Worm (Caenorhabditis elegans) whole organism, late embryonic: Measurements from ENCODE around the gene cyn-7.

Experiments used
- C08G9.2 ChIP-seq: sonication (generic microtip); optimal IDR thresholded peaks from 2 replicates; lab custom pipeline; 2016; ENCODE audit warnings: mild to moderate bottlenecking, missing genetic modification characterization, moderate library complexity, missing compliant biosample characterization
- C38D4.7 ChIP-seq: fragments of 200-800 bp; sonication (Bioruptor generic); optimal IDR thresholded peaks from 2 replicates; lab custom pipeline; 2018; ENCODE audit warnings: mild to moderate bottlenecking, missing genetic modification characterization, moderate library complexity, missing compliant biosample characterization
- K09A11.1 ChIP-seq: sonication (generic microtip); optimal IDR thresholded peaks from 2 replicates; lab custom pipeline; 2017; ENCODE audit warnings: antibody characterized with exemption, mild to moderate bottlenecking, missing genetic modification characterization, missing compliant biosample characterization; ENCODE audit not compliant: insufficient read depth
- ahr-1 ChIP-seq: sonication (generic microtip); optimal IDR thresholded peaks from 2 replicates; lab custom pipeline; 2016; ENCODE audit warnings: missing genetic modification characterization, missing compliant biosample characterization
- ceh-18 ChIP-seq: sonication (generic microtip); optimal IDR thresholded peaks from 2 replicates; lab custom pipeline; 2016; ENCODE audit warnings: missing genetic modification characterization, missing compliant biosample characterization
- ceh-19 ChIP-seq: fragments of 200-800 bp; sonication (Bioruptor generic); optimal IDR thresholded peaks from 2 replicates; lab custom pipeline; 2018; ENCODE audit warnings: mild to moderate bottlenecking, missing genetic modification characterization, missing compliant biosample characterization
- ceh-2 ChIP-seq: sonication (generic microtip); optimal IDR thresholded peaks from 2 replicates; lab custom pipeline; 2016; ENCODE audit warnings: missing genotype, missing genetic modification characterization, missing compliant biosample characterization
- ceh-31 ChIP-seq: sonication (generic microtip); optimal IDR thresholded peaks from 2 replicates; lab custom pipeline; 2016; ENCODE audit warnings: missing genetic modification characterization, missing compliant biosample characterization
- ceh-34 ChIP-seq: sonication (generic microtip); optimal IDR thresholded peaks from 2 replicates; lab custom pipeline; 2016; ENCODE audit warnings: mild to moderate bottlenecking, missing genetic modification characterization, missing compliant biosample characterization
- ceh-45 ChIP-seq: fragments of 200-800 bp; sonication (Bioruptor generic); IDR thresholded peaks from 2 replicates; pipeline ENCODE4 v1.3.6; 2022; ENCODE audit warnings: missing genetic modification reagents, missing genetic modification characterization, missing compliant biosample characterization
- ceh-6 ChIP-seq: fragments of 200-800 bp; sonication (Bioruptor generic); optimal IDR thresholded peaks from 2 replicates; lab custom pipeline; 2018; ENCODE audit warnings: mild to moderate bottlenecking, missing genetic modification characterization, missing compliant biosample characterization
- dmd-4 ChIP-seq: sonication (generic microtip); optimal IDR thresholded peaks from 2 replicates; lab custom pipeline; 2016; ENCODE audit warnings: borderline replicate concordance, missing genetic modification characterization, missing compliant biosample characterization
- dve-1 ChIP-seq: sonication (generic microtip); optimal IDR thresholded peaks from 2 replicates; lab custom pipeline; 2017; ENCODE audit warnings: antibody characterized with exemption, mild to moderate bottlenecking, missing genetic modification characterization, missing compliant biosample characterization
- elt-2 ChIP-seq: sonication (generic microtip); optimal IDR thresholded peaks from 2 replicates; lab custom pipeline; 2016; ENCODE audit warnings: missing genetic modification reagents, missing genetic modification characterization, missing compliant biosample characterization
- elt-4 ChIP-seq: sonication (generic microtip); optimal IDR thresholded peaks from 2 replicates; lab custom pipeline; 2016; ENCODE audit warnings: missing genetic modification characterization, missing compliant biosample characterization
- ets-4 ChIP-seq: sonication (generic microtip); optimal IDR thresholded peaks from 2 replicates; lab custom pipeline; 2016; ENCODE audit warnings: missing genetic modification characterization, missing compliant biosample characterization
- eyg-1 ChIP-seq: sonication (generic microtip); optimal IDR thresholded peaks from 2 replicates; lab custom pipeline; 2016; ENCODE audit warnings: missing genotype, missing genetic modification characterization, missing compliant biosample characterization
- hlh-30 ChIP-seq: sonication (generic microtip); optimal IDR thresholded peaks from 2 replicates; lab custom pipeline; 2017; ENCODE audit warnings: antibody characterized with exemption, missing genetic modification characterization, missing compliant biosample characterization; ENCODE audit not compliant: insufficient read depth
- hlh-6 ChIP-seq: sonication (generic microtip); optimal IDR thresholded peaks from 2 replicates; lab custom pipeline; 2016; ENCODE audit warnings: missing genotype, missing genetic modification characterization, missing compliant biosample characterization
- lin-11 ChIP-seq: fragments of 200-800 bp; sonication (Bioruptor generic); optimal IDR thresholded peaks from 2 replicates; lab custom pipeline; 2018; ENCODE audit warnings: mild to moderate bottlenecking, missing genetic modification characterization, missing compliant biosample characterization
- mec-3 ChIP-seq: sonication (generic microtip); optimal IDR thresholded peaks from 2 replicates; lab custom pipeline; 2016; ENCODE audit warnings: borderline replicate concordance, missing genetic modification characterization, missing compliant biosample characterization
- nfya-1 ChIP-seq: sonication (generic microtip); optimal IDR thresholded peaks from 2 replicates; lab custom pipeline; 2017; ENCODE audit warnings: missing genetic modification characterization, mild to moderate bottlenecking, missing compliant biosample characterization, antibody characterized with exemption, moderate library complexity
- nhr-11 ChIP-seq: fragments of 150-350 bp; optimal IDR thresholded peaks from 2 replicates; lab custom pipeline; 2014; ENCODE audit warnings: missing biosample characterization, missing genetic modification characterization
- nhr-232 ChIP-seq: sonication (generic microtip); optimal IDR thresholded peaks from 2 replicates; lab custom pipeline; 2016; ENCODE audit warnings: missing genetic modification characterization, missing compliant biosample characterization
- npax-4 ChIP-seq: sonication (generic microtip); optimal IDR thresholded peaks from 2 replicates; lab custom pipeline; 2016; ENCODE audit warnings: missing genetic modification characterization, missing compliant biosample characterization
- odd-2 ChIP-seq: sonication (generic microtip); optimal IDR thresholded peaks from 2 replicates; lab custom pipeline; 2017; ENCODE audit warnings: antibody characterized with exemption, mild to moderate bottlenecking, missing genetic modification characterization, missing compliant biosample characterization
- pag-3 ChIP-seq: sonication (generic microtip); optimal IDR thresholded peaks from 2 replicates; lab custom pipeline; 2016; ENCODE audit warnings: missing compliant biosample characterization, missing genetic modification characterization, borderline replicate concordance
- pha-2 ChIP-seq: sonication (generic microtip); optimal IDR thresholded peaks from 2 replicates; lab custom pipeline; 2017; ENCODE audit warnings: mild to moderate bottlenecking, missing genetic modification characterization, missing compliant biosample characterization
- pha-4 ChIP-seq: fragments of 150-350 bp; optimal IDR thresholded peaks from 2 replicates; lab custom pipeline; 2018; ENCODE audit warnings: missing biosample characterization, missing genetic modification reagents, missing genetic modification characterization
- pqm-1 ChIP-seq: sonication (generic microtip); optimal IDR thresholded peaks from 2 replicates; lab custom pipeline; 2016; ENCODE audit warnings: missing genetic modification characterization, missing compliant biosample characterization
- pros-1 ChIP-seq: fragments of 150-350 bp; optimal IDR thresholded peaks from 2 replicates; lab custom pipeline; 2014; ENCODE audit warnings: missing biosample characterization, missing genetic modification reagents, missing genetic modification characterization
- ref-2 ChIP-seq: sonication (generic microtip); optimal IDR thresholded peaks from 2 replicates; lab custom pipeline; 2016; ENCODE audit warnings: missing genetic modification characterization, missing compliant biosample characterization
- sox-2 ChIP-seq: fragments of 200-800 bp; sonication (Bioruptor generic); IDR thresholded peaks from 2 replicates; pipeline ENCODE4 v1.3.6; 2022; ENCODE audit warnings: missing genetic modification reagents, missing genetic modification characterization, missing compliant biosample characterization
- sox-4 ChIP-seq: sonication (generic microtip); optimal IDR thresholded peaks from 2 replicates; lab custom pipeline; 2017; ENCODE audit warnings: mild to moderate bottlenecking, missing genetic modification characterization, inconsistent platforms, missing compliant biosample characterization
- syd-9 ChIP-seq: sonication (generic microtip); optimal IDR thresholded peaks from 2 replicates; lab custom pipeline; 2016; ENCODE audit warnings: mild to moderate bottlenecking, missing genetic modification characterization, moderate library complexity, missing compliant biosample characterization
- tbx-2 ChIP-seq: sonication (generic microtip); optimal IDR thresholded peaks from 2 replicates; lab custom pipeline; 2016; ENCODE audit warnings: missing genetic modification characterization, missing compliant biosample characterization
- ttx-3 ChIP-seq: sonication (generic microtip); optimal IDR thresholded peaks from 2 replicates; lab custom pipeline; 2016; ENCODE audit warnings: missing genetic modification reagents, missing genetic modification characterization, missing compliant biosample characterization
- unc-3 ChIP-seq, 2 experiments: fragments of 200-800 bp in 1 of 2; sonication (Bioruptor generic) in 1 of 2; sonication (generic microtip) in 1 of 2; conservative IDR thresholded peaks in 1 of 2; optimal IDR thresholded peaks in 1 of 2; 2 replicates each; pipeline versions ENCODE4 v1.3.6 to Lab custom; 2016 to 2022; ENCODE audit warnings: missing compliant biosample characterization in 2 of 2, missing genetic modification characterization in 2 of 2, missing genetic modification reagents in 1 of 2
- unc-42 ChIP-seq: sonication (generic microtip); optimal IDR thresholded peaks from 2 replicates; lab custom pipeline; 2016; ENCODE audit warnings: missing genotype, missing genetic modification characterization, missing compliant biosample characterization
- unc-55 ChIP-seq: sonication (generic microtip); optimal IDR thresholded peaks from 2 replicates; lab custom pipeline; 2017; ENCODE audit warnings: missing biosample characterization, missing genetic modification reagents, missing genetic modification characterization
- zip-5 ChIP-seq: sonication (generic microtip); optimal IDR thresholded peaks from 2 replicates; lab custom pipeline; 2016; ENCODE audit warnings: missing genetic modification characterization, missing compliant biosample characterization
- ztf-16 ChIP-seq: sonication (generic microtip); optimal IDR thresholded peaks from 2 replicates; lab custom pipeline; 2017; ENCODE audit warnings: missing genetic modification characterization, missing compliant biosample characterization

Gene cyn-7

DNA sequence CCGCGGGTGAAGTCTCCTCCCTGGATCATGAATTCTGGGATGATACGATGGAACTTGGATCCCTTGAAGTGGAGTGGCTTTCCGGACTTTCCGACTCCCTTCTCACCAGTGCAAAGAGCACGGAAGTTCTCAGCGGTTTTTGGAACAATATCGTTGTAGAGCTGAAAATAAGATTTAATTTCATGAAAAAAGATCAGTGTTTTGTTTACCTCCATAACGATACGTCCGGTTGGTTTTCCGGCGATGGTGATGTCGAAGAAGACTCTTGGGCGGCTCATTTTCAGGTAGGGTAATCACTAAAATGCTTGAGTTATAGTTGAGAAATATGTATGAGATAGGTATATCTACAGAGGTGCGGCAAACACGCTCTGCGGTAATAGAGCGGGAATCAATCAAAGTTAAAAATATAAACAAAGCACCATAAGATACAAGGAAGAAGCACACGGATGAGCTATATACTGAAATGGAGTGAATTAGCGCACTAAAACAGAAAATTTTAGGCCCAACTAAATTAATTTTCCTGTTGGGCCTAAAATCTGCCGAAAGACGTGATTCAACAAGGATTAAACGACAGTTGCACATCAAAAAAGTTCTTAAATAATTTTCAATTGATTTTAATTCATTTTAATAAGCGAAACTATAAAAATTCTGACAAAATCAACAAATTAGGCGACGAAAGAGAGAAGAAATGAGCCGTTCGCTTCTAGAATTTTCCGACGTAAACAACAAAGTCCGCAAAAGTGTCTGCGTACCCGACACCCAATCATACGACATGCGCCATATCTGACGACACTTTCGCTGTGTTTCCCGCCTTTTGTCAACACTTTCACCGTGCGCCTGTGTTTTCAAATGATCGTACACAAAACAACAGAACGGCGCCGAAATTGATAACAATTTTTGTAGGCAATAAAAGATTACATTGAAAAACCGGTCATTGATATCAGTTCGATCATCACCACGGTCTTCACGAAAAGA lies at the start of gene cyn-7, which contains the start of gene bath-36:
Gene cyn-7, minus strand, starts transcription at position 296 of the 975 bp plus-strand sequence.
Gene bath-36, plus strand, starts transcription at position 806 of the 975 bp plus-strand sequence.
- peak; percentile 36 for TF ChIP-seq ceh-31 (tag; lab: Kevin White, UChicago)
- no peak for TF ChIP-seq ztf-16 (tag; lab: Kevin White, UChicago)
- no peak for TF ChIP-seq ceh-2 (tag; lab: Kevin White, UChicago)
- TF ChIP-seq nhr-232 (tag; lab: Kevin White, UChicago), result no peak
- no peak for TF ChIP-seq pag-3 (tag; lab: Kevin White, UChicago)
- TF ChIP-seq nfya-1, result peak; percentile 46
- no peak for TF ChIP-seq ttx-3 (tag; lab: Kevin White, UChicago)
- TF ChIP-seq ceh-34, result peak; percentile 13
- no peak for TF ChIP-seq sox-2 (GFP tag; lab: Robert Waterston, UW)
- TF ChIP-seq pqm-1 (tag; lab: Kevin White, UChicago), result no peak
- TF ChIP-seq sox-4 (tag; lab: Kevin White, UChicago), result no peak
- no peak for TF ChIP-seq lin-11 (tag; lab: Kevin White, UChicago)
- TF ChIP-seq eyg-1 (tag; lab: Kevin White, UChicago), result no peak
- TF ChIP-seq ceh-18 (tag; lab: Kevin White, UChicago), result peak; percentile 48
- no peak for TF ChIP-seq unc-3 (GFP tag; conservative IDR thresholded peaks at IDR 0.05; lab: Robert Waterston, UW)
- TF ChIP-seq unc-3 (tag; optimal IDR thresholded peaks at IDR 0.05; lab: Kevin White, UChicago), result no peak
- no peak for TF ChIP-seq ref-2 (tag; lab: Kevin White, UChicago)
- no peak for TF ChIP-seq hlh-6 (tag; lab: Kevin White, UChicago)
- TF ChIP-seq pros-1 (tag; lab: Kevin White, UChicago), result no peak
- no peak for TF ChIP-seq C08G9.2 (tag; lab: Kevin White, UChicago)
- no peak for TF ChIP-seq nhr-11 (tag; lab: Kevin White, UChicago)
- TF ChIP-seq elt-2, result peak; percentile 27
- TF ChIP-seq pha-2 (tag; lab: Kevin White, UChicago), result no peak
- TF ChIP-seq odd-2 (tag; lab: Kevin White, UChicago), result no peak
- peak; percentile 29 for TF ChIP-seq unc-42 (tag; lab: Kevin White, UChicago)
- TF ChIP-seq hlh-30 (tag; lab: Kevin White, UChicago), result no peak
- no peak for TF ChIP-seq dmd-4 (tag; lab: Kevin White, UChicago)
- no peak for TF ChIP-seq ceh-6 (GFP tag; lab: Kevin White, UChicago)
- TF ChIP-seq npax-4 (tag; lab: Kevin White, UChicago), result no peak
- TF ChIP-seq elt-4, result no peak
- peak; percentile 1 for TF ChIP-seq unc-55 (GFP tag; lab: Kevin White, UChicago)
- no peak for TF ChIP-seq mec-3 (tag; lab: Kevin White, UChicago)
- peak; percentile 13 for TF ChIP-seq ets-4
- TF ChIP-seq zip-5 (tag; lab: Kevin White, UChicago), result no peak
- TF ChIP-seq ceh-45, result no peak
- TF ChIP-seq tbx-2 (tag; lab: Kevin White, UChicago), result peak; percentile 39
- TF ChIP-seq, all 69 proteins: peak for 9

DNA sequence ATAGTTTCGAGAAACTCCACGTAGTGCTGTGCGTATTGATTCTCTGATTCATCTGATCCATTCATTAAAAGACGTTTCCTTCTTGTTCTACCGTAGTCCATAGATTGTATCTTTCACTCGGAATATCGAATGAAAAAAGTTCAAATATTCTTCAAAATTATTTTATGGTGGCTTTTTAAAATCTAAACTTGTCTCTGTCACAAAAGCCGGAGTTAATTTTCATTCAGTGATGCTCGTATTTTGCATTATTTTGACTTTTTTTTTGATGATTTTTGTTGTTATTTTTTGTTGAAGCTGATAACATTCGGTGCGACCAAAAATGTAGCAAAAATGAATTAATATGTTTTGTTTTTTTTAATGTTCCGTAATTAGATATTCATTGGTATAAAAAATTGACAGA lies 48.5 kb upstream of the cyn-7 start, which contains the start of gene nhr-164:
Gene nhr-164, minus strand, starts transcription at position 101 of the 400 bp plus-strand sequence.
- no peak for TF ChIP-seq mec-3 (tag; lab: Kevin White, UChicago)
- TF ChIP-seq pha-4, result no peak
- TF ChIP-seq ceh-19 (GFP tag; lab: Kevin White, UChicago), result no peak
- TF ChIP-seq ceh-34, result no peak
- no peak for TF ChIP-seq lin-11 (tag; lab: Kevin White, UChicago)
- no peak for TF ChIP-seq dve-1 (tag; lab: Kevin White, UChicago)
- TF ChIP-seq pros-1 (tag; lab: Kevin White, UChicago), result no peak
- no peak for TF ChIP-seq pag-3 (tag; lab: Kevin White, UChicago)
- TF ChIP-seq ahr-1, result no peak
- no peak for TF ChIP-seq K09A11.1
- TF ChIP-seq dmd-4 (tag; lab: Kevin White, UChicago), result no peak
- no peak for TF ChIP-seq ceh-45
- TF ChIP-seq nhr-232 (tag; lab: Kevin White, UChicago), result no peak
- no peak for TF ChIP-seq ceh-18 (tag; lab: Kevin White, UChicago)
- TF ChIP-seq elt-2, result no peak
- TF ChIP-seq C38D4.7 (GFP tag; lab: Kevin White, UChicago), result no peak
- no peak for TF ChIP-seq syd-9
- TF ChIP-seq ets-4, result no peak
